Worm (Caenorhabditis elegans): ENCODE data around the gene K02G10.5.
A peak's percentile ranks its signal among the peaks of the same experiment; 100 is the strongest.

K02G10.5 gene

DNA sequence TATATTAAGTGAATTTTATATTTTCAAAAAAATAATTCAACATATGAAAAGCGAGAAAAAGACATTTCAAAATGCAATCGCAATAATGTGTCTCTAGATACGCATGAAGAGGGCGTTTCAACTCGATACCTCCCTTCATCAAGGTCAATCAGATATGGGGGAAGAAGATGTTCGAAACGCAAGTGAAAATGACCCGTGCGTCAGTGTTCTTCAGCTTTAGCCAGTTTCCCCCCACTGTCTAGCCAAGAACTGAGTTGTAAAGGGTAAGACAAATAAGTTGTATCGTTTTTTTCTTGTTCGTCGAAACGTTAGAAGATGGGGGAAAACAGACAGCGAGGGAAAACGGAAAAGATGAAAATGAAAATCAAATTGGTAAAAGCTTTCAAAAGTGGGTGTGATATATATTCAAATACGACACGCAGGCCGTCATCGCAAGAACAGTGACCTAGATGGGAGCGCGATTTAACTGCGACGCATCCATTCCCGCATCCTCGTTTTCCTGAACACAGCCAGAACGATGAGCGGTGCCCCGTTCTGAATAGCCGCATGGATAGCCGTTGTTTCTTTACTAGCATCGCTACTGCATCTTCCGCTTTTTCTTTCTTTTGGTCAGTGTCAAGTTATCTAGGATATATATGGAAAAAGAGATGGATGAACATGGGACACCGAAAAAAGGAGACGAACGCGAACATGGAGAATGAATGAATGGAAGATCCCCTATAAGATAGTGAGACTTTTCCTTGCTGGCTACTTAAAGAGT lies 3.8 kb upstream of the K02G10.5 start:
- TF ChIP-seq elt-2 (tag; optimal IDR thresholded peaks at IDR 0.05) (no peak), tbx-2 (tag; optimal IDR thresholded peaks at IDR 0.05) (no peak), unc-62 (GFP tag; optimal IDR thresholded peaks at IDR 0.05) (no peak), fkh-2 (tag; optimal IDR thresholded peaks at IDR 0.05) (no peak), mdl-1 (tag; optimal IDR thresholded peaks at IDR 0.05) (no peak), daf-12 (tag; optimal IDR thresholded peaks at IDR 0.05) (no peak), nhr-25 (tag; optimal IDR thresholded peaks at IDR 0.05) (peak; percentile 87), lin-15B (tag; optimal IDR thresholded peaks at IDR 0.05) (no peak), fkh-10 (GFP tag; optimal IDR thresholded peaks at IDR 0.05) (no peak), elt-3 (tag; optimal IDR thresholded peaks at IDR 0.05) (no peak), hmg-11 (tag; optimal IDR thresholded peaks at IDR 0.05) (no peak), nhr-76 (tag; optimal IDR thresholded peaks at IDR 0.05) (no peak), R02D3.7 (tag; optimal IDR thresholded peaks at IDR 0.05) (no peak), pha-4 (tag; optimal IDR thresholded peaks at IDR 0.05) (no peak), nhr-23 (tag; optimal IDR thresholded peaks at IDR 0.05) (peak; percentile 6), lin-39 (tag; optimal IDR thresholded peaks at IDR 0.05) (no peak), lsy-12 (tag; optimal IDR thresholded peaks at IDR 0.05) (no peak)

DNA sequence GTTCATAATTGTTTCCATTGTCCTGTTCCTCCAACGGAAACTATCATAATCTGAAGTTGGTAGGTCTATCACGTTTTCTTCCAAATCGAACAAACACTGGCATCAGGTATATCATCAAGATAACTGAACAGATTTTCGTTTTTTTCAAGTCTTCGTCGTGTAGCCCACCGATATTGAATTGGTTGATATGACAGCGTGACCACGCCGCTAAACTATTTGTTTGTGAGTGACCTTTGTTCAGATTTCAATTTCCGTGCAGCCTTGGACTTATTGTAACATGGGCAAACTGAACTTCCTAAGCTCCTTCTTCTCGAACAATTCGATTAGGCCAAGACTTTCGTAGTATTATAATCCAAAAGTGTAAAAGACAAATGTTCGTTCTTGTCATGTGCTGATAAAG lies 5.4 kb downstream of the K02G10.5 start:
- TF ChIP-seq nhr-28 (tag; optimal IDR thresholded peaks at IDR 0.05), result no peak
- peak; percentile 60 for TF ChIP-seq nhr-25 (tag; optimal IDR thresholded peaks at IDR 0.05)

DNA sequence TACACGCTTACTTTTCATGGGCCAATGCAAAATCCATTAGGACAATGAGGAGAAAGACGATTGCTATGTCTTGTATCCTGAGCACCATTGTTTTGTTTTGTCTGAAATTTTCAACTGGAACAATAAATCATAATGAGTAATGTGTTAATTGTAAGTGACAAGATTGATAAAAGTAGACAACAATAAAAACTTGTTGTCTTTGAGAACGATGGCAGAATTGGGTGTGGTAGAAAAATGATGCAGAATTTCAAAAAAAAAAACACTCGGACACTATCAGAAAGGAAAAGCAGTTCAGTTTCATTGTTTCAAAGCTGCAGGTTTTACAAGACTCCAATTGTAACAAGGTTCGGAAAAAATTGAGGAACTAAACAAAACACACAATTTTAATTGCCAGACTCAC lies 8.4 kb downstream of the K02G10.5 start, which contains the start of gene K02G10.15:
TSS of gene K02G10.15 (minus strand) at position 101 of the 400 bp plus-strand sequence.
- TF ChIP-seq daf-12 (tag; optimal IDR thresholded peaks at IDR 0.05) (no peak), lsy-12 (tag; optimal IDR thresholded peaks at IDR 0.05) (no peak), lin-15B (tag; optimal IDR thresholded peaks at IDR 0.05) (no peak), nhr-67 (tag; optimal IDR thresholded peaks at IDR 0.05) (no peak), ama-1 (optimal IDR thresholded peaks at IDR 0.05) (no peak), aly-2 (tag; optimal IDR thresholded peaks at IDR 0.05) (no peak), elt-3 (tag; optimal IDR thresholded peaks at IDR 0.05) (no peak), nhr-28 (tag; optimal IDR thresholded peaks at IDR 0.05) (no peak), ceh-9 (tag; optimal IDR thresholded peaks at IDR 0.05) (no peak), mml-1 (tag; optimal IDR thresholded peaks at IDR 0.05) (no peak), ceh-16 (tag; optimal IDR thresholded peaks at IDR 0.05) (no peak), ztf-11 (tag; optimal IDR thresholded peaks at IDR 0.05) (no peak), zag-1 (tag; optimal IDR thresholded peaks at IDR 0.05) (no peak)

DNA sequence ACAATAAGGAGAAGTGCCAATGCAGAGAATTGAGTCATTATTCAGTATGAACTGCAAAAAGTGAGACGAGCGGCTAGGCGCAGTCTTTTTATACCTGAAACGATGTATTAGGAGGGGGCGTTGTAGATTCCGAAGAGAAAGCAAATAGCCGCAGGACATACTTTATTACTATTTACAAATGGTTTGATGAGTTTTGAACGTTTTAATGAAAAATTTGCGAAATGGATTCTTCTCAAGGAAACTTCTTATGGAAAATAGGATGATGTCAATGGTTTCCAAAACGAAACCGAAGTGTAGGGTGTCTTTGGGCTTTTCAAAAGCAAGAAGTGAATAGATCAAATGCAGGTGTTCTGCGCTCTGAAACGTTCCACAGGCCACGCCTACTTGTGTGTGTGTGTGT lies 13.0 kb downstream of the K02G10.5 start, which contains the start of gene flp-11:
TSS of gene flp-11 (minus strand) at position 101 of the 400 bp plus-strand sequence.
- TF ChIP-seq fos-1 (tag; optimal IDR thresholded peaks at IDR 0.05), result no peak
- TF ChIP-seq daf-12 (tag; optimal IDR thresholded peaks at IDR 0.05), result no peak
- no peak for TF ChIP-seq hmg-11 (tag; optimal IDR thresholded peaks at IDR 0.05)
- no peak for TF ChIP-seq R02D3.7 (tag; optimal IDR thresholded peaks at IDR 0.05)
- no peak for TF ChIP-seq elt-1 (tag; optimal IDR thresholded peaks at IDR 0.05)
- TF ChIP-seq skn-1 (tag; optimal IDR thresholded peaks at IDR 0.05), result no peak
- TF ChIP-seq tbx-2 (tag; optimal IDR thresholded peaks at IDR 0.05), result no peak
- no peak for TF ChIP-seq egl-5 (tag; optimal IDR thresholded peaks at IDR 0.05)
- TF ChIP-seq nhr-25 (tag; optimal IDR thresholded peaks at IDR 0.05), result no peak
- TF ChIP-seq elt-2 (tag; optimal IDR thresholded peaks at IDR 0.05), result no peak
- no peak for TF ChIP-seq snpc-4 (tag; optimal IDR thresholded peaks at IDR 0.05)
- TF ChIP-seq nhr-76 (tag; optimal IDR thresholded peaks at IDR 0.05), result no peak
- no peak for TF ChIP-seq ceh-28 (tag; optimal IDR thresholded peaks at IDR 0.05)
- TF ChIP-seq pha-4 (tag; optimal IDR thresholded peaks at IDR 0.05), result no peak
- no peak for TF ChIP-seq nhr-237 (tag; optimal IDR thresholded peaks at IDR 0.05)
- no peak for TF ChIP-seq nhr-28 (tag; optimal IDR thresholded peaks at IDR 0.05)

DNA sequence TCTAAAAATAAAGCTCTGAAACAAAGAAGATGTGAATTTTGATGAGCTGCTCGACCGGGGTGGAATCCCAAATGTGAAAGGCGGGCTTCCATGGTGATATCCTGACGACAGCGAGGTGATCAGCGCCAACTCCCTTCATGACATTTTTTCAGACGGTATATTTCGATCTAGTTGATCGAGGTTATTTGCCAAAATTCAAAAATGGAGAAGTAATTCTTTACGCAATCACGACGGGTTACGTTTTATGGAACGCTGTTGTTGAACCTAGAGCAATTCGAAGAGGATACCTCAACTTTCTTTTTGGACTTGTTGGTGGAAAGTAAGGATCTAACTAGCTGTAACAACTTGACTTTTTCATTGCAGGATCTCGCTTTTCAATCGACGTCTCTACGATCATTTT lies 14.3 kb downstream of the K02G10.5 start:
- TF ChIP-seq nhr-43 (tag; optimal IDR thresholded peaks at IDR 0.05; ENCODE audit: poor library complexity, severe bottlenecking) (no peak), sea-2 (GFP tag; optimal IDR thresholded peaks at IDR 0.05) (no peak), ceh-16 (tag; optimal IDR thresholded peaks at IDR 0.05) (no peak), nhr-67 (tag; optimal IDR thresholded peaks at IDR 0.05) (no peak)

Measured in whole organism, L3 larva.